Fruit fly (Drosophila melanogaster) whole organism, embryonic: ENCODE data around the gene fru.
A peak's percentile ranks its signal among the peaks of the same experiment; 100 is the strongest.

Experiments
- Aef1 ChIP-seq: fragments of 200-800 bp; sonication (Bioruptor generic); IDR thresholded peaks from 3 replicates; pipeline ENCODE4 v1.3.6; 2022; ENCODE audit warnings: missing biosample characterization, missing genetic modification characterization
- CG10462 ChIP-seq: fragments of 200-800 bp; sonication (Bioruptor generic); optimal IDR thresholded peaks from 2 replicates; lab custom pipeline; 2016; ENCODE audit warnings: missing biosample characterization, missing genetic modification characterization
- CG10654 ChIP-seq: fragments of 200-800 bp; sonication (Bioruptor generic); optimal IDR thresholded peaks from 2 replicates; lab custom pipeline; 2016; ENCODE audit warnings: missing biosample characterization, missing genetic modification characterization
- CG12299 ChIP-seq: fragments of 200-800 bp; sonication (Bioruptor generic); optimal IDR thresholded peaks from 2 replicates; lab custom pipeline; 2018; ENCODE audit warnings: missing biosample characterization, mild to moderate bottlenecking, missing genetic modification characterization
- CG12391 ChIP-seq: fragments of 200-800 bp; sonication (Bioruptor generic); optimal IDR thresholded peaks from 3 replicates; lab custom pipeline; 2018; ENCODE audit warnings: missing biosample characterization, mild to moderate bottlenecking, missing genetic modification characterization, moderate library complexity
- CG12769 ChIP-seq: fragments of 200-800 bp; sonication (Bioruptor generic); optimal IDR thresholded peaks from 2 replicates; lab custom pipeline; 2019; ENCODE audit warnings: missing biosample characterization, mild to moderate bottlenecking, missing genetic modification characterization, moderate library complexity
- CG13287 ChIP-seq: fragments of 200-800 bp; sonication (Bioruptor generic); IDR thresholded peaks from 2 replicates; pipeline ENCODE4 v1.3.6; 2022; ENCODE audit warnings: missing biosample characterization, missing genetic modification characterization; ENCODE audit not compliant: partially characterized antibody
- CG13624 ChIP-seq: fragments of 200-800 bp; sonication (Bioruptor generic); optimal IDR thresholded peaks from 2 replicates; lab custom pipeline; 2016; ENCODE audit warnings: missing biosample characterization, missing genetic modification characterization
- CG14441 ChIP-seq: fragments of 200-800 bp; sonication (Bioruptor generic); IDR thresholded peaks from 2 replicates; pipeline ENCODE4 v1.3.6; 2022; ENCODE audit warnings: missing biosample characterization, missing genetic modification characterization
- CG17385 ChIP-seq: fragments of 200-800 bp; sonication (Bioruptor generic); optimal IDR thresholded peaks from 3 replicates; lab custom pipeline; 2018; ENCODE audit warnings: missing biosample characterization, mild to moderate bottlenecking, missing genetic modification characterization
- CG18599 ChIP-seq: fragments of 200-800 bp; sonication (Bioruptor generic); optimal IDR thresholded peaks from 3 replicates; lab custom pipeline; 2017; ENCODE audit warnings: missing biosample characterization, missing genetic modification characterization, mild to moderate bottlenecking, moderate library complexity, missing genetic modification reagents
- CG2889 ChIP-seq: fragments of 200-800 bp; sonication (Bioruptor generic); IDR thresholded peaks from 3 replicates; pipeline ENCODE4 v1.3.6; 2022; ENCODE audit warnings: missing biosample characterization, missing genetic modification characterization
- CG31441 ChIP-seq: fragments of 200-800 bp; sonication (Bioruptor generic); IDR thresholded peaks from 2 replicates; pipeline ENCODE4 v1.3.6; 2022; ENCODE audit warnings: missing biosample characterization, missing genetic modification characterization
- CG3163 ChIP-seq: fragments of 200-800 bp; sonication (Bioruptor generic); optimal IDR thresholded peaks from 3 replicates; lab custom pipeline; 2016; ENCODE audit warnings: missing biosample characterization, missing genetic modification characterization
- CG3281 ChIP-seq: fragments of 200-800 bp; sonication (Bioruptor generic); optimal IDR thresholded peaks from 3 replicates; lab custom pipeline; 2017; ENCODE audit warnings: missing biosample characterization, mild to moderate bottlenecking, missing genetic modification characterization
- CG43689 ChIP-seq: fragments of 200-800 bp; sonication (Bioruptor generic); IDR thresholded peaks from 2 replicates; pipeline ENCODE4 v1.3.6; 2022; ENCODE audit warnings: missing biosample characterization, missing genetic modification characterization
- CG6254 ChIP-seq: fragments of 200-800 bp; sonication (Bioruptor generic); optimal IDR thresholded peaks from 3 replicates; lab custom pipeline; 2017; ENCODE audit warnings: mild to moderate bottlenecking, missing biosample characterization, missing genetic modification reagents, missing genetic modification characterization
- CG6689 ChIP-seq: fragments of 200-800 bp; sonication (Bioruptor generic); IDR thresholded peaks from 2 replicates; pipeline ENCODE4 v1.3.6; 2022; ENCODE audit warnings: missing biosample characterization, missing genetic modification characterization
- CG7372 ChIP-seq: fragments of 200-800 bp; sonication (Bioruptor generic); IDR thresholded peaks from 2 replicates; pipeline ENCODE4 v1.3.6; 2022; ENCODE audit warnings: missing biosample characterization, missing genetic modification characterization
- CG8478 ChIP-seq: fragments of >200 bp; optimal IDR thresholded peaks from 2 replicates; lab custom pipeline; 2018
- CG8765 ChIP-seq: fragments of 200-800 bp; sonication (Bioruptor generic); IDR thresholded peaks from 2 replicates; pipeline ENCODE4 v1.3.6; 2022; ENCODE audit warnings: missing biosample characterization, missing genetic modification characterization
- CG9932 ChIP-seq: fragments of 200-800 bp; sonication (Bioruptor generic); IDR thresholded peaks from 2 replicates; pipeline ENCODE4 v1.3.6; 2022; ENCODE audit warnings: missing biosample characterization, missing genetic modification characterization
- Camta ChIP-seq: fragments of 200-800 bp; sonication (Bioruptor generic); optimal IDR thresholded peaks from 2 replicates; lab custom pipeline; 2016; ENCODE audit warnings: missing biosample characterization, missing genetic modification characterization
- D19B ChIP-seq: fragments of 200-800 bp; sonication (Bioruptor generic); optimal IDR thresholded peaks from 2 replicates; lab custom pipeline; 2017; ENCODE audit warnings: missing biosample characterization, mild to moderate bottlenecking, missing genetic modification characterization
- Dbx ChIP-seq: fragments of 200-800 bp; sonication (Bioruptor generic); IDR thresholded peaks from 3 replicates; pipeline ENCODE4 v1.3.6; 2022; ENCODE audit warnings: missing biosample characterization, missing genetic modification characterization
- Dip3 ChIP-seq: fragments of 200-800 bp; sonication (Bioruptor generic); optimal IDR thresholded peaks from 3 replicates; lab custom pipeline; 2016; ENCODE audit warnings: missing biosample characterization, missing genetic modification characterization
- Fer1 ChIP-seq: fragments of 200-800 bp; sonication (Bioruptor generic); optimal IDR thresholded peaks from 2 replicates; lab custom pipeline; 2017; ENCODE audit warnings: missing biosample characterization, mild to moderate bottlenecking, missing genetic modification characterization
- Max ChIP-seq: fragments of 200-800 bp; sonication (Bioruptor generic); optimal IDR thresholded peaks from 2 replicates; lab custom pipeline; 2016; ENCODE audit warnings: missing biosample characterization, mild to moderate bottlenecking, missing genetic modification characterization
- Meics ChIP-seq: fragments of 200-800 bp; sonication (Bioruptor generic); optimal IDR thresholded peaks from 2 replicates; lab custom pipeline; 2017; ENCODE audit warnings: missing biosample characterization, mild to moderate bottlenecking, missing genetic modification characterization
- Mes4 ChIP-seq: fragments of 200-800 bp; sonication (Bioruptor generic); optimal IDR thresholded peaks from 2 replicates; lab custom pipeline; 2016; ENCODE audit warnings: missing biosample characterization, missing genetic modification characterization
- NC2β ChIP-seq: fragments of 200-800 bp; sonication (Bioruptor generic); optimal IDR thresholded peaks from 2 replicates; lab custom pipeline; 2016; ENCODE audit warnings: missing biosample characterization, missing genetic modification characterization
- Six4 ChIP-seq: fragments of 200-800 bp; sonication (Bioruptor generic); optimal IDR thresholded peaks from 2 replicates; lab custom pipeline; 2016; ENCODE audit warnings: missing biosample characterization, missing genetic modification characterization
- Sry-β ChIP-seq: fragments of 200-800 bp; sonication (Bioruptor generic); optimal IDR thresholded peaks from 2 replicates; lab custom pipeline; 2018; ENCODE audit warnings: missing biosample characterization, mild to moderate bottlenecking, missing genetic modification characterization, moderate library complexity
- Xrp1 ChIP-seq: fragments of 200-800 bp; sonication (Bioruptor generic); IDR thresholded peaks from 2 replicates; pipeline ENCODE4 v1.3.6; 2022; ENCODE audit warnings: missing biosample characterization, missing genetic modification characterization
- ase ChIP-seq: fragments of 200-800 bp; sonication (Bioruptor generic); IDR thresholded peaks from 3 replicates; pipeline ENCODE4 v1.3.6; 2022; ENCODE audit warnings: missing biosample characterization, missing genetic modification characterization
- dati ChIP-seq: fragments of 200-800 bp; sonication (Bioruptor generic); IDR thresholded peaks from 2 replicates; pipeline ENCODE4 v1.3.6; 2022; ENCODE audit warnings: missing biosample characterization, missing genetic modification characterization
- gcm ChIP-seq: fragments of 200-800 bp; sonication (Bioruptor generic); optimal IDR thresholded peaks from 2 replicates; lab custom pipeline; 2019; ENCODE audit warnings: missing biosample characterization, mild to moderate bottlenecking, missing genetic modification characterization, moderate library complexity
- gfzf ChIP-seq: fragments of 200-800 bp; sonication (Bioruptor generic); optimal IDR thresholded peaks from 2 replicates; lab custom pipeline; 2016; ENCODE audit warnings: missing biosample characterization, mild to moderate bottlenecking, missing genetic modification characterization, moderate library complexity
- grn ChIP-seq: fragments of 200-800 bp; sonication (Bioruptor generic); optimal IDR thresholded peaks from 3 replicates; lab custom pipeline; 2017; ENCODE audit warnings: missing biosample characterization, missing genetic modification characterization
- her ChIP-seq: fragments of 200-800 bp; sonication (Bioruptor generic); optimal IDR thresholded peaks from 2 replicates; lab custom pipeline; 2016; ENCODE audit warnings: missing biosample characterization, missing genetic modification characterization
- hth ChIP-seq: fragments of >200 bp; optimal IDR thresholded peaks from 2 replicates; lab custom pipeline; 2017; ENCODE audit warnings: inconsistent platforms
- inv ChIP-seq: fragments of 200-800 bp; sonication (Bioruptor generic); IDR thresholded peaks from 2 replicates; pipeline ENCODE4 v1.3.6; 2022; ENCODE audit warnings: missing biosample characterization, missing genetic modification characterization; ENCODE audit not compliant: partially characterized antibody
- knrl ChIP-seq: fragments of 200-800 bp; sonication (Bioruptor generic); IDR thresholded peaks from 3 replicates; pipeline ENCODE4 v1.3.6; 2022; ENCODE audit warnings: missing biosample characterization, missing genetic modification characterization; ENCODE audit not compliant: partially characterized antibody
- luna ChIP-seq: fragments of 200-800 bp; sonication (Bioruptor generic); optimal IDR thresholded peaks from 2 replicates; lab custom pipeline; 2016; ENCODE audit warnings: missing biosample characterization, missing genetic modification characterization
- p53 ChIP-seq: fragments of 200-800 bp; sonication (Bioruptor generic); optimal IDR thresholded peaks from 2 replicates; lab custom pipeline; 2016; ENCODE audit warnings: missing biosample characterization, missing genetic modification characterization
- pb ChIP-seq: fragments of 200-800 bp; sonication (Bioruptor generic); optimal IDR thresholded peaks from 3 replicates; lab custom pipeline; 2016; ENCODE audit warnings: missing biosample characterization, missing genetic modification characterization
- sens-2 ChIP-seq: fragments of 200-800 bp; sonication (Bioruptor generic); IDR thresholded peaks from 2 replicates; pipeline ENCODE4 v1.3.6; 2022; ENCODE audit warnings: missing biosample characterization, missing genetic modification characterization
- sisA ChIP-seq: fragments of 200-800 bp; sonication (Bioruptor generic); IDR thresholded peaks from 2 replicates; pipeline ENCODE4 v1.3.6; 2022; ENCODE audit warnings: missing biosample characterization, missing genetic modification characterization
- tgo ChIP-seq: fragments of 200-800 bp; sonication (Bioruptor generic); IDR thresholded peaks from 3 replicates; pipeline ENCODE4 v1.3.6; 2022; ENCODE audit warnings: missing biosample characterization, missing genetic modification characterization
- trem ChIP-seq: fragments of 200-800 bp; optimal IDR thresholded peaks from 3 replicates; lab custom pipeline; 2019; ENCODE audit warnings: missing biosample characterization, mild to moderate bottlenecking, missing genetic modification characterization, moderate library complexity
- vvl ChIP-seq: fragments of 200-800 bp; sonication (Bioruptor generic); IDR thresholded peaks from 2 replicates; pipeline ENCODE4 v1.3.6; 2022; ENCODE audit warnings: missing biosample characterization, missing genetic modification characterization
- wor ChIP-seq: fragments of 200-800 bp; sonication (Bioruptor generic); IDR thresholded peaks from 2 replicates; pipeline ENCODE4 v1.3.6; 2022; ENCODE audit warnings: missing biosample characterization, missing genetic modification characterization
- zfh2 ChIP-seq: fragments of 200-800 bp; sonication (Bioruptor generic); optimal IDR thresholded peaks from 2 replicates; lab custom pipeline; 2016; ENCODE audit warnings: missing biosample characterization, missing genetic modification characterization

Gene fru

dm6 chr3R:18508346-18508745, 37.0 kb downstream of the fru start (continued):
- no peak for TF ChIP-seq p53
- 0 out of 3 replicates have a peak, but pooled peaks have one; percentile 41 for TF ChIP-seq CG2889 (GFP tag; lab: Robert Waterston, UW)
- no peak for TF ChIP-seq D19B
- peak; percentile 51 for TF ChIP-seq CG17385 (GFP tag; lab: Kevin White, UChicago)
- TF ChIP-seq Dip3 (GFP tag; lab: Kevin White, UChicago) = no peak
- TF ChIP-seq Meics (GFP tag; lab: Kevin White, UChicago) = peak; percentile 66
- no peak for TF ChIP-seq Sry-β (GFP tag; lab: Kevin White, UChicago)
- TF ChIP-seq CG6254 (GFP tag; lab: Kevin White, UChicago) = no peak
- no peak for TF ChIP-seq CG3163
- no peak for TF ChIP-seq CG8765 (GFP tag; lab: Robert Waterston, UW)
- TF ChIP-seq her (GFP tag; lab: Kevin White, UChicago) = no peak
- TF ChIP-seq Dbx (GFP tag; lab: Robert Waterston, UW) = peak; percentile 87; the same call in 2 of the 3 replicates
- TF ChIP-seq CG12391 (tag; lab: Kevin White, UChicago) = no peak
- TF ChIP-seq trem (tag; lab: Kevin White, UChicago) = no peak
- no peak for TF ChIP-seq knrl (GFP tag; lab: Robert Waterston, UW)
- TF ChIP-seq pb = no peak
- peak; percentile 68 for TF ChIP-seq CG9932
- TF ChIP-seq gcm (GFP tag; lab: Kevin White, UChicago) = no peak
- TF ChIP-seq tgo (GFP tag; lab: Robert Waterston, UW) = peak; percentile 83
- TF ChIP-seq CG14441 (GFP tag; lab: Robert Waterston, UW) = peak; percentile 62
- TF ChIP-seq CG12769 (tag; lab: Kevin White, UChicago) = no peak
- TF ChIP-seq zfh2 (GFP tag; lab: Kevin White, UChicago) = no peak
- no peak for TF ChIP-seq inv
- TF ChIP-seq Mes4 (GFP tag; lab: Kevin White, UChicago) = no peak
- peak; percentile 65 for TF ChIP-seq Aef1 (GFP tag; lab: Robert Waterston, UW)
- no peak for TF ChIP-seq CG8478 (lab: Kevin White, UChicago)
- peak; percentile 83 for TF ChIP-seq CG18599 (GFP tag; lab: Kevin White, UChicago)
- TF ChIP-seq CG12299 (tag; lab: Kevin White, UChicago) = no peak
- 0 out of 2 replicates have a peak, but pooled peaks have one; percentile 19 for TF ChIP-seq CG43689 (GFP tag; lab: Robert Waterston, UW)
- no peak for TF ChIP-seq CG13624
- no peak for TF ChIP-seq CG10654
- peak; percentile 69 for TF ChIP-seq CG6689 (GFP tag; lab: Robert Waterston, UW)
- TF ChIP-seq NC2β (GFP tag; lab: Kevin White, UChicago) = no peak
- no peak for TF ChIP-seq Xrp1 (GFP tag; lab: Robert Waterston, UW)
- TF ChIP-seq Six4 (GFP tag; lab: Kevin White, UChicago) = no peak
- TF ChIP-seq sens-2 = no peak
- peak; percentile 71 for TF ChIP-seq CG7372 (GFP tag; lab: Robert Waterston, UW)
- no peak for TF ChIP-seq gfzf
- no peak for TF ChIP-seq grn
- TF ChIP-seq vvl (GFP tag; lab: Robert Waterston, UW) = no peak; the same call in 1 of the 2 replicates
- peak; percentile 51; the same call in 2 of the 3 replicates for TF ChIP-seq ase (GFP tag; lab: Robert Waterston, UW)
- TF ChIP-seq CG3281 (GFP tag; lab: Kevin White, UChicago) = no peak
- no peak for TF ChIP-seq Fer1 (GFP tag; lab: Kevin White, UChicago)
- peak; percentile 55 for TF ChIP-seq sisA (GFP tag; lab: Robert Waterston, UW)
- TF ChIP-seq hth (lab: Kevin White, UChicago) = no peak
- no peak; the same call in 1 of the 2 replicates for TF ChIP-seq CG31441 (GFP tag; lab: Robert Waterston, UW)
- no peak for TF ChIP-seq luna (GFP tag; lab: Kevin White, UChicago)
- TF ChIP-seq CG10462 (GFP tag; lab: Kevin White, UChicago) = no peak
- no peak for TF ChIP-seq Camta
- TF ChIP-seq Max (GFP tag; lab: Kevin White, UChicago) = no peak
- TF ChIP-seq wor (GFP tag; lab: Robert Waterston, UW) = peak; percentile 51; the same call in 1 of the 2 replicates
- TF ChIP-seq dati (GFP tag; lab: Robert Waterston, UW) = no peak
- no peak for TF ChIP-seq CG13287 (GFP tag; lab: Robert Waterston, UW)
